Comparison of ENCODE assay signal across 1 fruit fly cellular context in the genomic region with DNA sequence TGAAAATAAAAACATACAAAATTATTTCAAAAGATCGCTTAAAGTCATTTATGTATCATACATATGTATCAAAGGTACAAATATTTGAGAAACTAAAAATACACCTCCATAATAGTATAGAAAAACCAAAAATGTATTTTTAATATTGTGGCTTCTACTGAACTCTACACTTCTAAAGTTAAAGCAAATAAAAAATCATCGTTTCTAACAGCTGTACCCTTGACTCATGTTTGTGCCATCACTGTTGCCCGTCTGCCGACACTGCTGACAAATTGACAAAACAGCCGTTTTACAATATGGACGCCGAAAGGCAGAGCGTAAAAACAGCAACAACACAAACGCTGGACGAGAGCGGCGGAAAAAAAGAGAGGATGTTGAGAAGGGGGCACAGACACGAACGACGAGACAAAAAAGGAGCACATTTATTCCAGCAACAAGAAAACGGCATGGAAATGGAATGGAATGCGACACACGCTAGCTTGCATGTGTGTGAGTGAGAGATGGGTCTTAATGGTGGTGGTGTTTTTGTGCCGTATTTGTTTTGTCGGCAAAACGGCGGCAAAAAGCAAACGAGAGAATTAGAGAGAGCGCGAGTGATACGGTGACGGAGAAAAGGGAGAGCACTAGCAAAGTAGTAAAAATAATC.
TF ChIP-seq lines count a peak whose summit lies in the region.

No protein-coding gene starts in this region.

TF ChIP-seq in whole organism, embryonic, 481 proteins besides CTCF, POLR2A, EP300 and RAD21 (continued from another document):
- TF ChIP-seq CG34376 (GFP tag; optimal IDR thresholded peaks at IDR 0.05; lab: Kevin White, UChicago) (no peak), CG10979 (tag; optimal IDR thresholded peaks at IDR 0.05; lab: Kevin White, UChicago) (peak; percentile 85), CkIIα-i1 (GFP tag; IDR thresholded peaks at IDR 0.05; lab: Robert Waterston, UW) (no peak), fd3F (GFP tag; optimal IDR thresholded peaks at IDR 0.05; lab: Kevin White, UChicago) (peak; percentile 76), CG13775 (GFP tag; optimal IDR thresholded peaks at IDR 0.05; lab: Kevin White, UChicago) (peak; percentile 85), Deaf1 (tag; optimal IDR thresholded peaks at IDR 0.05; lab: Kevin White, UChicago) (peak; percentile 67), H15 (GFP tag; IDR thresholded peaks at IDR 0.05; lab: Robert Waterston, UW) (no peak), Awh (GFP tag; IDR thresholded peaks at IDR 0.05; lab: Robert Waterston, UW) (no peak), ab (GFP tag; optimal IDR thresholded peaks at IDR 0.05; lab: Kevin White, UChicago) (no peak), gcm2 (GFP tag; optimal IDR thresholded peaks at IDR 0.05; lab: Kevin White, UChicago) (peak; percentile 63), Lpt (GFP tag; optimal IDR thresholded peaks at IDR 0.05; lab: Kevin White, UChicago) (no peak), exex (tag; optimal IDR thresholded peaks at IDR 0.05; lab: Kevin White, UChicago) (peak; percentile 44), CG12659 (GFP tag; optimal IDR thresholded peaks at IDR 0.05; lab: Kevin White, UChicago) (peak; percentile 88), Doc2 (GFP tag; IDR thresholded peaks at IDR 0.05; lab: Robert Waterston, UW) (no peak), CG6175 (GFP tag; IDR thresholded peaks at IDR 0.05; lab: Robert Waterston, UW) (no peak), crp (GFP tag; optimal IDR thresholded peaks at IDR 0.05; lab: Kevin White, UChicago) (peak; percentile 1 to 73), emc (GFP tag; optimal IDR thresholded peaks at IDR 0.05; lab: Kevin White, UChicago) (peak; percentile 61), Spps (tag; optimal IDR thresholded peaks at IDR 0.05; lab: Kevin White, UChicago) (peak; percentile 77), CG4360 (GFP tag; IDR thresholded peaks at IDR 0.05; lab: Robert Waterston, UW) (no peak), HmgD (GFP tag; optimal IDR thresholded peaks at IDR 0.05; lab: Kevin White, UChicago) (no peak), CG11723 (GFP tag; optimal IDR thresholded peaks at IDR 0.05; lab: Kevin White, UChicago) (peak; percentile 66), CG2199 (GFP tag; IDR thresholded peaks at IDR 0.05; lab: Robert Waterston, UW) (no peak), Bteb2 (GFP tag; optimal IDR thresholded peaks at IDR 0.05; lab: Kevin White, UChicago) (peak; percentile 71), cad (GFP tag; optimal IDR thresholded peaks at IDR 0.05; lab: Kevin White, UChicago) (no peak), CG6765 (GFP tag; optimal IDR thresholded peaks at IDR 0.05; lab: Kevin White, UChicago) (peak; percentile 81), CG9609 (GFP tag; optimal IDR thresholded peaks at IDR 0.05; lab: Kevin White, UChicago) (peak; percentile 75), sd (tag; optimal IDR thresholded peaks at IDR 0.05; lab: Kevin White, UChicago) (peak; percentile 99), CG10654 (GFP tag; optimal IDR thresholded peaks at IDR 0.05; lab: Kevin White, UChicago) (peak; percentile 75), prd (optimal IDR thresholded peaks at IDR 0.05; lab: Kevin White, UChicago) (no peak), prd (GFP tag; IDR thresholded peaks at IDR 0.05; lab: Robert Waterston, UW) (no peak), CG3847 (GFP tag; IDR thresholded peaks at IDR 0.05; lab: Robert Waterston, UW) (no peak), stc (GFP tag; IDR thresholded peaks at IDR 0.05; lab: Robert Waterston, UW) (no peak), CG18764 (GFP tag; optimal IDR thresholded peaks at IDR 0.05; lab: Kevin White, UChicago) (peak; percentile 75), HLH3B (GFP tag; IDR thresholded peaks at IDR 0.05; lab: Robert Waterston, UW) (no peak), CG13424 (tag; optimal IDR thresholded peaks at IDR 0.05; lab: Kevin White, UChicago) (peak; percentile 82), mirr (GFP tag; optimal IDR thresholded peaks at IDR 0.05; lab: Kevin White, UChicago) (peak; percentile 75), HLH54F (GFP tag; optimal IDR thresholded peaks at IDR 0.05; lab: Kevin White, UChicago) (peak; percentile 86), Dp (GFP tag; optimal IDR thresholded peaks at IDR 0.05; lab: Kevin White, UChicago) (no peak), CG7963 (GFP tag; IDR thresholded peaks at IDR 0.05; lab: Robert Waterston, UW; ENCODE audit: partially characterized antibody) (no peak), cas (GFP tag; IDR thresholded peaks at IDR 0.05; lab: Robert Waterston, UW) (no peak), PHDP (tag; optimal IDR thresholded peaks at IDR 0.05; lab: Kevin White, UChicago) (peak; percentile 88), ttk (GFP tag; IDR thresholded peaks at IDR 0.05; lab: Robert Waterston, UW) (no peak), mam (GFP tag; optimal IDR thresholded peaks at IDR 0.05; lab: Kevin White, UChicago) (peak; percentile 83), Doc3 (GFP tag; IDR thresholded peaks at IDR 0.05; lab: Robert Waterston, UW; ENCODE audit: partially characterized antibody) (no peak), CG18476 (GFP tag; optimal IDR thresholded peaks at IDR 0.05; lab: Kevin White, UChicago) (peak; percentile 78), toy (GFP tag; IDR thresholded peaks at IDR 0.05; lab: Robert Waterston, UW) (no peak), kni (GFP tag; optimal IDR thresholded peaks at IDR 0.05; lab: Kevin White, UChicago) (peak; percentile 93), CG11504 (tag; optimal IDR thresholded peaks at IDR 0.05; lab: Kevin White, UChicago) (peak; percentile 87), Hsf (GFP tag; optimal IDR thresholded peaks at IDR 0.05; lab: Kevin White, UChicago) (peak; percentile 78), CG15011 (GFP tag; optimal IDR thresholded peaks at IDR 0.05; lab: Kevin White, UChicago) (peak; percentile 81), CG15479 (GFP tag; optimal IDR thresholded peaks at IDR 0.05; lab: Kevin White, UChicago) (peak; percentile 90), psq (GFP tag; optimal IDR thresholded peaks at IDR 0.05; lab: Kevin White, UChicago) (peak; percentile 77), CG10431 (GFP tag; optimal IDR thresholded peaks at IDR 0.05; lab: Kevin White, UChicago) (no peak), CG33213 (GFP tag; optimal IDR thresholded peaks at IDR 0.05; lab: Kevin White, UChicago) (peak; percentile 31), da (GFP tag; optimal IDR thresholded peaks at IDR 0.05; lab: Kevin White, UChicago) (peak; percentile 26), lov (optimal IDR thresholded peaks at IDR 0.05; lab: Kevin White, UChicago) (no peak), lov (GFP tag; IDR thresholded peaks at IDR 0.05; lab: Robert Waterston, UW) (no peak), vvl (GFP tag; IDR thresholded peaks at IDR 0.05; lab: Robert Waterston, UW) (no peak), eve (GFP tag; optimal IDR thresholded peaks at IDR 0.05; lab: Kevin White, UChicago) (no peak), CG2129 (GFP tag; IDR thresholded peaks at IDR 0.05; lab: Robert Waterston, UW; ENCODE audit: partially characterized antibody) (no peak), MESR4 (GFP tag; optimal IDR thresholded peaks at IDR 0.05; lab: Kevin White, UChicago) (no peak), ap (GFP tag; IDR thresholded peaks at IDR 0.05; lab: Robert Waterston, UW) (no peak), pita (GFP tag; optimal IDR thresholded peaks at IDR 0.05; lab: Kevin White, UChicago) (no peak), nom (GFP tag; optimal IDR thresholded peaks at IDR 0.05; lab: Kevin White, UChicago) (peak; percentile 67), dan (GFP tag; IDR thresholded peaks at IDR 0.05; lab: Robert Waterston, UW) (no peak), Dfd (GFP tag; optimal IDR thresholded peaks at IDR 0.05; lab: Kevin White, UChicago) (no peak), CrebB (tag; optimal IDR thresholded peaks at IDR 0.05; lab: Kevin White, UChicago) (peak; percentile 71), onecut (GFP tag; IDR thresholded peaks at IDR 0.05; lab: Robert Waterston, UW) (peak; percentile 96), Dek (tag; optimal IDR thresholded peaks at IDR 0.05; lab: Kevin White, UChicago) (peak; percentile 88), pnt (GFP tag; optimal IDR thresholded peaks at IDR 0.05; lab: Kevin White, UChicago) (peak; percentile 72), Xrp1 (GFP tag; IDR thresholded peaks at IDR 0.05; lab: Robert Waterston, UW) (no peak), sens (GFP tag; lab: Kevin White, UChicago) (peak; percentile 95), ham (GFP tag; IDR thresholded peaks at IDR 0.05; lab: Robert Waterston, UW) (no peak), CG9817 (tag; optimal IDR thresholded peaks at IDR 0.05; lab: Kevin White, UChicago) (peak; percentile 74), Bgb (GFP tag; IDR thresholded peaks at IDR 0.05; lab: Robert Waterston, UW; ENCODE audit: partially characterized antibody) (no peak), maf-S (GFP tag; optimal IDR thresholded peaks at IDR 0.05; lab: Kevin White, UChicago) (peak; percentile 71), otp (GFP tag; IDR thresholded peaks at IDR 0.05; lab: Robert Waterston, UW) (no peak), lab (GFP tag; optimal IDR thresholded peaks at IDR 0.05; lab: Kevin White, UChicago) (peak; percentile 92), gsb-n (tag; optimal IDR thresholded peaks at IDR 0.05; lab: Kevin White, UChicago) (peak; percentile 61), sqz (GFP tag; optimal IDR thresholded peaks at IDR 0.05; lab: Kevin White, UChicago) (peak; percentile 78), slbo (GFP tag; IDR thresholded peaks at IDR 0.05; lab: Robert Waterston, UW) (no peak), gsb (GFP tag; IDR thresholded peaks at IDR 0.05; lab: Robert Waterston, UW) (no peak), CG12391 (tag; optimal IDR thresholded peaks at IDR 0.05; lab: Kevin White, UChicago) (peak; percentile 90), abd-A (tag; optimal IDR thresholded peaks at IDR 0.05; lab: Kevin White, UChicago) (peak; percentile 84), CG10209 (GFP tag; optimal IDR thresholded peaks at IDR 0.05; lab: Kevin White, UChicago) (peak; percentile 88), Jarid2 (GFP tag; optimal IDR thresholded peaks at IDR 0.05; lab: Kevin White, UChicago) (peak; percentile 58), Kr (GFP tag; optimal IDR thresholded peaks at IDR 0.05; lab: Kevin White, UChicago) (no peak), hbn (GFP tag; IDR thresholded peaks at IDR 0.05; lab: Robert Waterston, UW; ENCODE audit: partially characterized antibody) (no peak), Dad (GFP tag; optimal IDR thresholded peaks at IDR 0.05; lab: Kevin White, UChicago) (peak; percentile 84), CG3407 (GFP tag; optimal IDR thresholded peaks at IDR 0.05; lab: Kevin White, UChicago) (peak; percentile 70), CG14667 (GFP tag; IDR thresholded peaks at IDR 0.05; lab: Robert Waterston, UW) (no peak), so (GFP tag; IDR thresholded peaks at IDR 0.05; lab: Robert Waterston, UW) (no peak), sisA (GFP tag; IDR thresholded peaks at IDR 0.05; lab: Robert Waterston, UW) (no peak), CG2120 (GFP tag; optimal IDR thresholded peaks at IDR 0.05; lab: Kevin White, UChicago) (peak; percentile 94), ftz-f1 (GFP tag; optimal IDR thresholded peaks at IDR 0.05; lab: Kevin White, UChicago) (no peak), sens-2 (GFP tag; IDR thresholded peaks at IDR 0.05; lab: Robert Waterston, UW) (no peak), seq (GFP tag; IDR thresholded peaks at IDR 0.05; lab: Robert Waterston, UW) (no peak), CG13123 (GFP tag; optimal IDR thresholded peaks at IDR 0.05; lab: Kevin White, UChicago) (peak; percentile 73), CG8765 (GFP tag; IDR thresholded peaks at IDR 0.05; lab: Robert Waterston, UW) (no peak), CG8359 (GFP tag; optimal IDR thresholded peaks at IDR 0.05; lab: Kevin White, UChicago; ENCODE audit: borderline replicate concordance) (peak; percentile 77), BEAF-32 (GFP tag; optimal IDR thresholded peaks at IDR 0.05; lab: Kevin White, UChicago) (peak; percentile 49), GATAe (GFP tag; conservative IDR thresholded peaks at IDR 0.05; lab: Robert Waterston, UW) (no peak), CG8944 (GFP tag; optimal IDR thresholded peaks at IDR 0.05; lab: Kevin White, UChicago) (peak; percentile 53), CG8089 (GFP tag; optimal IDR thresholded peaks at IDR 0.05; lab: Kevin White, UChicago) (peak; percentile 55), eyg (GFP tag; optimal IDR thresholded peaks at IDR 0.05; lab: Kevin White, UChicago) (peak; percentile 70), CoRest (tag; optimal IDR thresholded peaks at IDR 0.05; lab: Kevin White, UChicago) (peak; percentile 80), Aef1 (GFP tag; IDR thresholded peaks at IDR 0.05; lab: Robert Waterston, UW) (no peak), zf30C (GFP tag; optimal IDR thresholded peaks at IDR 0.05; lab: Kevin White, UChicago) (no peak), CG11695 (GFP tag; IDR thresholded peaks at IDR 0.05; lab: Robert Waterston, UW) (no peak), salm (tag; optimal IDR thresholded peaks at IDR 0.05; lab: Kevin White, UChicago) (peak; percentile 75), bbx (GFP tag; IDR thresholded peaks at IDR 0.05; lab: Robert Waterston, UW; ENCODE audit: partially characterized antibody) (no peak), Hr51 (GFP tag; optimal IDR thresholded peaks at IDR 0.05; lab: Kevin White, UChicago) (peak; percentile 77 to 90), schlank (tag; optimal IDR thresholded peaks at IDR 0.05; lab: Kevin White, UChicago) (peak; percentile 65), Dip2 (GFP tag; IDR thresholded peaks at IDR 0.05; lab: Robert Waterston, UW) (no peak), CG33557 (GFP tag; optimal IDR thresholded peaks at IDR 0.05; lab: Kevin White, UChicago) (peak; percentile 39), ewg (GFP tag; optimal IDR thresholded peaks at IDR 0.05; lab: Kevin White, UChicago) (peak; percentile 66), fru (optimal IDR thresholded peaks at IDR 0.05; lab: Kevin White, UChicago) (no peak)
